Fruit fly (Drosophila melanogaster): ENCODE results near the gene tacc.
A peak's percentile ranks its signal among the peaks of the same experiment; 100 is the strongest.

tacc gene

DNA sequence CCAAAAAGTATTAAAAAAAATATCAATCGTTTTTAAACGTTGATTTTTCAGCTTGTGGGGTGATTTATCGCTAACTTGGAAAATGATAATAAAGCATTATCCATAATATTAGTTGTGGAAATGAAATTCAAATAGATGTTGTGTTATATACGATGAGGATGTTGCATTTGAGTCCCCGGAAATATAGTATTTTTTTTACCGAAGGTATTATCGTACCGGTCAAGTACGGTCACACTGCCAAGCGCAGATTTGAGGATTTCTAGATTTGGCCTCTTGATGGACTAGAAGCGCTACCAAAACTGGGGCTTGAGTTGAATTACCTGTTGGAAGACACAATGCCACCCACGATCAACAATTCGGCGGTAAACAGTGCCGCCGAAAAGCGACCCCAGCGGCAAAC lies 26.5 kb upstream of the tacc start (continued):
- TF ChIP-seq Dad (GFP tag; optimal IDR thresholded peaks at IDR 0.05) (no peak), CG7963 (GFP tag; IDR thresholded peaks at IDR 0.05; ENCODE audit: partially characterized antibody) (no peak), mam (GFP tag; optimal IDR thresholded peaks at IDR 0.05) (peak; percentile 24), Dfd (GFP tag; optimal IDR thresholded peaks at IDR 0.05) (no peak), shn (GFP tag; optimal IDR thresholded peaks at IDR 0.05) (no peak), sd (tag; optimal IDR thresholded peaks at IDR 0.05) (no peak), CG34422 (GFP tag; IDR thresholded peaks at IDR 0.05) (peak; percentile 80), gt (GFP tag; IDR thresholded peaks at IDR 0.05) (no peak), abd-A (tag; optimal IDR thresholded peaks at IDR 0.05) (no peak), Med (GFP tag) (peak; percentile 80), CG16813 (GFP tag; IDR thresholded peaks at IDR 0.05; ENCODE audit: partially characterized antibody) (no peak), h (optimal IDR thresholded peaks at IDR 0.05) (no peak), en (GFP tag; optimal IDR thresholded peaks at IDR 0.05) (no peak), dysf (GFP tag; IDR thresholded peaks at IDR 0.05) (peak; percentile 42; the same call in 2 of the 3 replicates), sr (GFP tag; IDR thresholded peaks at IDR 0.05) (no peak), Fer3 (tag; optimal IDR thresholded peaks at IDR 0.05) (peak; percentile 43), CG17186 (GFP tag; optimal IDR thresholded peaks at IDR 0.05) (peak; percentile 37), ci (GFP tag; IDR thresholded peaks at IDR 0.05) (no peak), wor (GFP tag; IDR thresholded peaks at IDR 0.05) (no peak), NfI (GFP tag; optimal IDR thresholded peaks at IDR 0.05) (peak; percentile 18), btn (GFP tag; optimal IDR thresholded peaks at IDR 0.05) (no peak), sc (optimal IDR thresholded peaks at IDR 0.05) (no peak), sc (GFP tag; optimal IDR thresholded peaks at IDR 0.05) (no peak), CG1024 (GFP tag; IDR thresholded peaks at IDR 0.05) (peak; percentile 74), psq (GFP tag; optimal IDR thresholded peaks at IDR 0.05) (no peak), CG4360 (GFP tag; IDR thresholded peaks at IDR 0.05) (no peak), Doc2 (GFP tag; IDR thresholded peaks at IDR 0.05) (no peak), slou (GFP tag; optimal IDR thresholded peaks at IDR 0.05) (no peak), gfzf (GFP tag; optimal IDR thresholded peaks at IDR 0.05) (peak; percentile 90), CG32772 (GFP tag; IDR thresholded peaks at IDR 0.05) (no peak), seq (GFP tag; IDR thresholded peaks at IDR 0.05) (no peak), Taf1 (GFP tag; IDR thresholded peaks at IDR 0.05) (no peak), CG13894 (tag; optimal IDR thresholded peaks at IDR 0.05) (no peak), CG17385 (GFP tag; optimal IDR thresholded peaks at IDR 0.05) (no peak), CG9817 (tag; optimal IDR thresholded peaks at IDR 0.05) (peak; percentile 54), pita (GFP tag; optimal IDR thresholded peaks at IDR 0.05) (no peak), CG6765 (GFP tag; optimal IDR thresholded peaks at IDR 0.05) (no peak), ATbp (GFP tag; optimal IDR thresholded peaks at IDR 0.05) (no peak), CG10321 (GFP tag; IDR thresholded peaks at IDR 0.05) (no peak), tna (GFP tag; IDR thresholded peaks at IDR 0.05; ENCODE audit: partially characterized antibody) (no peak), fru (optimal IDR thresholded peaks at IDR 0.05) (no peak), Asciz (GFP tag; optimal IDR thresholded peaks at IDR 0.05) (peak; percentile 6), ash1 (GFP tag; optimal IDR thresholded peaks at IDR 0.05) (no peak), Sry-β (GFP tag; optimal IDR thresholded peaks at IDR 0.05) (no peak), schlank (tag; optimal IDR thresholded peaks at IDR 0.05) (no peak), Spps (tag; optimal IDR thresholded peaks at IDR 0.05) (no peak), br (optimal IDR thresholded peaks at IDR 0.05) (no peak), CG4707 (GFP tag; optimal IDR thresholded peaks at IDR 0.05) (no peak), CG11560 (tag; IDR thresholded peaks at IDR 0.05) (no peak), Poxn (GFP tag; IDR thresholded peaks at IDR 0.05) (no peak), Gsc (GFP tag; IDR thresholded peaks at IDR 0.05) (no peak), wek (GFP tag; optimal IDR thresholded peaks at IDR 0.05) (no peak), CG9437 (GFP tag; optimal IDR thresholded peaks at IDR 0.05) (no peak), Abd-B (GFP tag; optimal IDR thresholded peaks at IDR 0.05) (no peak)

All from whole organism, embryonic.